Fruit fly (Drosophila melanogaster) whole organism, embryonic: ENCODE results near the gene CtBP.

Experiments
- Bteb2 ChIP-seq: fragments of 200-800 bp; sonication (Bioruptor generic); optimal IDR thresholded peaks from 2 replicates; lab custom pipeline; 2016; ENCODE audit warnings: missing biosample characterization, missing genetic modification characterization
- CG10321 ChIP-seq: fragments of 200-800 bp; sonication (Bioruptor generic); IDR thresholded peaks from 2 replicates; pipeline ENCODE4 v1.3.6; 2022; ENCODE audit warnings: missing biosample characterization, missing genetic modification characterization
- CG10979 ChIP-seq: fragments of 200-800 bp; sonication (Bioruptor generic); optimal IDR thresholded peaks from 2 replicates; lab custom pipeline; 2018; ENCODE audit warnings: missing biosample characterization, mild to moderate bottlenecking, missing genetic modification characterization, moderate library complexity
- CG11560 ChIP-seq: fragments of 200-800 bp; sonication (Bioruptor generic); IDR thresholded peaks from 3 replicates; pipeline ENCODE4 v1.3.6; 2022; ENCODE audit warnings: missing biosample characterization, missing genetic modification characterization
- CG12391 ChIP-seq: fragments of 200-800 bp; sonication (Bioruptor generic); optimal IDR thresholded peaks from 3 replicates; lab custom pipeline; 2018; ENCODE audit warnings: missing biosample characterization, mild to moderate bottlenecking, missing genetic modification characterization, moderate library complexity
- CG12659 ChIP-seq: fragments of 200-800 bp; sonication (Bioruptor generic); optimal IDR thresholded peaks from 3 replicates; lab custom pipeline; 2017; ENCODE audit warnings: mild to moderate bottlenecking, missing biosample characterization, missing genetic modification reagents, missing genetic modification characterization
- CG14050 ChIP-seq: fragments of 200-800 bp; sonication (Bioruptor generic); IDR thresholded peaks from 3 replicates; pipeline ENCODE4 v1.3.6; 2022; ENCODE audit warnings: missing biosample characterization, missing genetic modification characterization
- CG14710 ChIP-seq: fragments of 200-800 bp; sonication (Bioruptor generic); optimal IDR thresholded peaks from 3 replicates; lab custom pipeline; 2019; ENCODE audit warnings: missing biosample characterization, mild to moderate bottlenecking, missing genetic modification characterization, moderate library complexity
- CG15269 ChIP-seq: fragments of 200-800 bp; sonication (Bioruptor generic); optimal IDR thresholded peaks from 2 replicates; lab custom pipeline; 2018; ENCODE audit warnings: missing biosample characterization, mild to moderate bottlenecking, missing genetic modification characterization, moderate library complexity
- CG1603 ChIP-seq: fragments of 200-800 bp; sonication (Bioruptor generic); optimal IDR thresholded peaks from 2 replicates; lab custom pipeline; 2019; ENCODE audit warnings: missing biosample characterization, mild to moderate bottlenecking, missing genetic modification characterization, moderate library complexity
- CG17612 ChIP-seq: fragments of 200-800 bp; sonication (Bioruptor generic); IDR thresholded peaks from 2 replicates; pipeline ENCODE4 v1.3.6; 2022; ENCODE audit warnings: missing biosample characterization, missing genetic modification characterization
- CG18262 ChIP-seq: fragments of 200-800 bp; optimal IDR thresholded peaks from 3 replicates; lab custom pipeline; 2019; ENCODE audit warnings: missing biosample characterization, mild to moderate bottlenecking, missing genetic modification characterization, moderate library complexity
- CG2116 ChIP-seq: fragments of 200-800 bp; sonication (Bioruptor generic); optimal IDR thresholded peaks from 3 replicates; lab custom pipeline; 2018; ENCODE audit warnings: missing biosample characterization, mild to moderate bottlenecking, missing genetic modification characterization
- CG2875 ChIP-seq: fragments of 200-800 bp; sonication (Bioruptor generic); optimal IDR thresholded peaks from 2 replicates; lab custom pipeline; 2017; ENCODE audit warnings: missing biosample characterization, mild to moderate bottlenecking, missing genetic modification characterization, missing genetic modification reagents
- CG30020 ChIP-seq: fragments of 200-800 bp; optimal IDR thresholded peaks from 2 replicates; lab custom pipeline; 2019; ENCODE audit warnings: missing biosample characterization, mild to moderate bottlenecking, missing genetic modification characterization, moderate library complexity
- CG34422 ChIP-seq: fragments of 200-800 bp; sonication (Bioruptor generic); IDR thresholded peaks from 3 replicates; pipeline ENCODE4 v1.3.6; 2022; ENCODE audit warnings: missing biosample characterization, missing genetic modification characterization
- CG4617 ChIP-seq: fragments of 200-800 bp; sonication (Bioruptor generic); optimal IDR thresholded peaks from 3 replicates; lab custom pipeline; 2016; ENCODE audit warnings: missing biosample characterization, missing genetic modification characterization, borderline replicate concordance
- CG6254 ChIP-seq: fragments of 200-800 bp; sonication (Bioruptor generic); optimal IDR thresholded peaks from 3 replicates; lab custom pipeline; 2017; ENCODE audit warnings: mild to moderate bottlenecking, missing biosample characterization, missing genetic modification reagents, missing genetic modification characterization
- CG8478 ChIP-seq: fragments of >200 bp; optimal IDR thresholded peaks from 2 replicates; lab custom pipeline; 2018
- Dll ChIP-seq: fragments of 200-800 bp; sonication (Bioruptor generic); IDR thresholded peaks from 4 replicates; pipeline ENCODE4 v1.3.6; 2022; ENCODE audit warnings: missing biosample characterization, missing genetic modification characterization; ENCODE audit not compliant: partially characterized antibody
- E2f2 ChIP-seq: fragments of 200-800 bp; sonication (Bioruptor generic); IDR thresholded peaks from 2 replicates; pipeline ENCODE4 v1.3.6; 2022; ENCODE audit warnings: missing biosample characterization, missing genetic modification characterization
- Ets97D ChIP-seq: fragments of 200-800 bp; sonication (Bioruptor generic); optimal IDR thresholded peaks from 3 replicates; lab custom pipeline; 2016; ENCODE audit warnings: missing biosample characterization, missing genetic modification characterization
- Hr39 ChIP-seq: fragments of >200 bp; optimal IDR thresholded peaks from 2 replicates; lab custom pipeline; 2017
- MESR4 ChIP-seq: fragments of 200-800 bp; sonication (Bioruptor generic); optimal IDR thresholded peaks from 2 replicates; lab custom pipeline; 2018; ENCODE audit warnings: missing biosample characterization, mild to moderate bottlenecking, missing genetic modification characterization, moderate library complexity
- Med ChIP-seq: fragments of 200-800 bp; sonication (Bioruptor generic); peaks from one replicate; lab custom pipeline; 2016; ENCODE audit warnings: missing biosample characterization, missing genetic modification characterization, mild to moderate bottlenecking, inconsistent platforms, moderate library complexity
- Myb ChIP-seq: fragments of 200-800 bp; sonication (Bioruptor generic); optimal IDR thresholded peaks from 2 replicates; lab custom pipeline; 2016; ENCODE audit warnings: missing biosample characterization, missing genetic modification characterization
- ap ChIP-seq: fragments of 200-800 bp; sonication (Bioruptor generic); IDR thresholded peaks from 2 replicates; pipeline ENCODE4 v1.3.6; 2022; ENCODE audit warnings: missing biosample characterization, missing genetic modification characterization
- bbx ChIP-seq: fragments of 200-800 bp; sonication (Bioruptor generic); IDR thresholded peaks from 2 replicates; pipeline ENCODE4 v1.3.6; 2022; ENCODE audit warnings: missing biosample characterization, missing genetic modification characterization; ENCODE audit not compliant: partially characterized antibody
- cg ChIP-seq: fragments of 200-800 bp; sonication (Bioruptor generic); optimal IDR thresholded peaks from 3 replicates; lab custom pipeline; 2019; ENCODE audit warnings: missing biosample characterization, mild to moderate bottlenecking, missing genetic modification characterization, moderate library complexity
- chinmo ChIP-seq: fragments of 200-800 bp; sonication (Bioruptor generic); IDR thresholded peaks from 4 replicates; pipeline ENCODE4 v1.3.6; 2022; ENCODE audit warnings: missing biosample characterization, missing genetic modification characterization; ENCODE audit not compliant: partially characterized antibody
- da ChIP-seq: fragments of 200-800 bp; sonication (Bioruptor generic); optimal IDR thresholded peaks from 2 replicates; lab custom pipeline; 2016; ENCODE audit warnings: missing biosample characterization, missing genetic modification characterization
- gem ChIP-seq: fragments of 200-800 bp; sonication (Bioruptor generic); optimal IDR thresholded peaks from 2 replicates; lab custom pipeline; 2019; ENCODE audit warnings: missing biosample characterization, mild to moderate bottlenecking, missing genetic modification characterization, moderate library complexity
- gfzf ChIP-seq: fragments of 200-800 bp; sonication (Bioruptor generic); optimal IDR thresholded peaks from 2 replicates; lab custom pipeline; 2016; ENCODE audit warnings: missing biosample characterization, mild to moderate bottlenecking, missing genetic modification characterization, moderate library complexity
- gt ChIP-seq: fragments of 200-800 bp; sonication (Bioruptor generic); IDR thresholded peaks from 2 replicates; pipeline ENCODE4 v1.3.6; 2022; ENCODE audit warnings: missing biosample characterization, missing genetic modification characterization
- hkb ChIP-seq, 2 experiments: fragments of 200-800 bp in 1 of 2; fragments of >200 bp in 1 of 2; sonication (Bioruptor generic) in 1 of 2; IDR thresholded peaks in 1 of 2; optimal IDR thresholded peaks in 1 of 2; 2 replicates each; pipeline versions ENCODE4 v1.3.6 to Lab custom; 2017 to 2022; ENCODE audit warnings: missing biosample characterization in 1 of 2, missing genetic modification characterization in 1 of 2
- insv ChIP-seq, 2 experiments: fragments of 200-800 bp; sonication (Bioruptor generic); optimal IDR thresholded peaks; 3 replicates each; lab custom pipeline; 2016 to 2018; ENCODE audit warnings: missing biosample characterization in 2 of 2, missing genetic modification characterization in 2 of 2
- lola ChIP-seq, 3 experiments: fragments of >200 bp in 2 of 3; fragments of 200-800 bp in 1 of 3; sonication (Bioruptor generic) in 1 of 3; optimal IDR thresholded peaks; 2 replicates each; lab custom pipeline; 2017 to 2019; ENCODE audit warnings: missing biosample characterization in 3 of 3, missing genetic modification characterization in 3 of 3, mild to moderate bottlenecking in 1 of 3, moderate library complexity in 1 of 3
- nmo ChIP-seq: fragments of 200-800 bp; sonication (Bioruptor generic); optimal IDR thresholded peaks from 2 replicates; lab custom pipeline; 2018; ENCODE audit warnings: missing biosample characterization, mild to moderate bottlenecking, missing genetic modification characterization, moderate library complexity
- phol ChIP-seq: fragments of 200-800 bp; sonication (Bioruptor generic); optimal IDR thresholded peaks from 3 replicates; lab custom pipeline; 2018; ENCODE audit warnings: missing biosample characterization, mild to moderate bottlenecking, missing genetic modification characterization, moderate library complexity
- pzg ChIP-seq: fragments of 200-800 bp; sonication (Bioruptor generic); optimal IDR thresholded peaks from 3 replicates; lab custom pipeline; 2018; ENCODE audit warnings: missing biosample characterization, mild to moderate bottlenecking, missing genetic modification characterization, moderate library complexity
- sna ChIP-seq: fragments of 200-800 bp; sonication (Bioruptor generic); IDR thresholded peaks from 2 replicates; pipeline ENCODE4 v1.3.6; 2022; ENCODE audit warnings: missing biosample characterization, missing genetic modification characterization; ENCODE audit not compliant: partially characterized antibody
- tll ChIP-seq, 2 experiments: fragments of 200-800 bp in 1 of 2; fragments of >200 bp in 1 of 2; sonication (Bioruptor generic) in 1 of 2; optimal IDR thresholded peaks; 2 replicates each; lab custom pipeline; 2017 to 2019; ENCODE audit warnings: missing biosample characterization in 2 of 2, missing genetic modification characterization in 2 of 2, mild to moderate bottlenecking in 1 of 2, moderate library complexity in 1 of 2
- tna ChIP-seq: fragments of 200-800 bp; sonication (Bioruptor generic); IDR thresholded peaks from 2 replicates; pipeline ENCODE4 v1.3.6; 2022; ENCODE audit warnings: missing biosample characterization, missing genetic modification characterization; ENCODE audit not compliant: partially characterized antibody

CtBP gene

DNA sequence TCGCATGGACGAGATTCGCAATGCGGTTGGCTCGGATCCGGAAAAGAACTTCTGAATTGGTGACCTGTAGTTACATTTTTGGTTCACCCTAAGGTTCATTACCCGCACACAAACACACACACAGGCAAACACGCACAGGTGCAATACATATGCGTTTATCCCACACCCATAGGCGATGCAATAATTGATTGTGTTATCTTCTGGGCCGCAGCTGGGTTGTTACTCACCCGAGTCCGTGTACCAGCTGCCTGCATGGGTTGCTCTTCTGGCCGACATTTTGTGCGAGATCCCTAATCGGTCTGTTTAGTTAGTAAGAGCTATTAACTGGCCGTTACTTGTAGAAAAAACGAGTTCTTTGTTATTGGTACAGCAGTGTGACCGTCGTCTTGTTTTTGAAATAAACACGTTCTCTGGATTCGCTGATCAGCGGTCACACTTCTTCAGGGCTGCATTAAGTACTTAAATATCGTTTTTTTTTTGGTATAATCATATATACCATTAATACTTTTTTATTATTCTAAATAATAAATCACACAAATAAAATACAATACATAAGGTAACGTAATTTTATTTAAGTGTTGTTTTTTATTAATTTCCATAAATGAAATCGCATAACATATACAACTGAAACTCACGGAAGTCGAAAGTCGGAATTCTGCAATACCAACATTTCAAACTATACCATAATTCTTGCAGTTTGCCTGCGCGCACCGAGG, 386 bp upstream of the CtBP start, which contains the start of gene CG8031 (continued):
- TF ChIP-seq CG18262 (tag; lab: Kevin White, UChicago) (no peak), CG2116 (GFP tag; lab: Kevin White, UChicago) (peak; percentile 70), phol (tag; lab: Kevin White, UChicago) (no peak), gt (GFP tag; lab: Robert Waterston, UW) (no peak), CG1603 (tag; lab: Kevin White, UChicago) (no peak), CG11560 (tag; lab: Robert Waterston, UW) (no peak), CG34422 (GFP tag; lab: Robert Waterston, UW) (peak; percentile 66; the same call in 2 of the 3 replicates), CG15269 (tag; lab: Kevin White, UChicago) (no peak), Ets97D (GFP tag; lab: Kevin White, UChicago) (peak; percentile 16), CG14710 (peak; percentile 83), chinmo (GFP tag; lab: Robert Waterston, UW) (peak; percentile 91; the same call in 3 of the 4 replicates), sna (GFP tag; lab: Robert Waterston, UW) (peak; percentile 55; the same call in 1 of the 2 replicates), CG12659 (GFP tag; lab: Kevin White, UChicago) (peak; percentile 78), CG6254 (GFP tag; lab: Kevin White, UChicago) (no peak), hkb (optimal IDR thresholded peaks at IDR 0.05; lab: Kevin White, UChicago) (peak; percentile 24), hkb (GFP tag; IDR thresholded peaks at IDR 0.05; lab: Robert Waterston, UW) (peak; percentile 29), tna (no peak), gem (tag; lab: Kevin White, UChicago) (no peak), ap (GFP tag; lab: Robert Waterston, UW) (no peak), CG14050 (GFP tag; lab: Robert Waterston, UW) (0 out of 3 replicates have a peak, but pooled peaks have one; percentile 18), CG10321 (GFP tag; lab: Robert Waterston, UW) (0 out of 2 replicates have a peak, but pooled peaks have one; percentile 16), gfzf (GFP tag; lab: Kevin White, UChicago) (peak; percentile 82), CG10979 (peak; percentile 11), bbx (GFP tag; lab: Robert Waterston, UW) (peak; percentile 32; the same call in 1 of the 2 replicates), da (GFP tag; lab: Kevin White, UChicago) (no peak), CG4617 (peak; percentile 58), CG12391 (peak; percentile 41), pzg (GFP tag; lab: Kevin White, UChicago) (peak; percentile 62), CG17612 (GFP tag; lab: Robert Waterston, UW) (no peak), MESR4 (peak; percentile 97), Hr39 (lab: Kevin White, UChicago) (no peak), Myb (GFP tag; lab: Kevin White, UChicago) (peak; percentile 35), CG8478 (lab: Kevin White, UChicago) (peak; percentile 21), insv (GFP tag; optimal IDR thresholded peaks at IDR 0.05; lab: Kevin White, UChicago) (peak in 1 of 2 experiments; percentile 12), tll (GFP tag; optimal IDR thresholded peaks at IDR 0.05; lab: Kevin White, UChicago) (peak in 1 of 2 experiments; percentile 5), lola (GFP tag; optimal IDR thresholded peaks at IDR 0.05; lab: Kevin White, UChicago) (peak in 1 of 3 experiments; percentile 14), cg (GFP tag; lab: Kevin White, UChicago) (peak; percentile 97), Bteb2 (no peak), Med (GFP tag; lab: Kevin White, UChicago) (no peak), CG30020 (peak; percentile 27), E2f2 (GFP tag; lab: Robert Waterston, UW) (0 out of 2 replicates have a peak, but pooled peaks have one; percentile 8), Dll (0 out of 4 replicates have a peak, but pooled peaks have one; percentile 17), CG2875 (no peak), nmo (GFP tag; lab: Kevin White, UChicago) (peak; percentile 68)
